Worm (Caenorhabditis elegans) whole organism, mixed stage, embryonic: ENCODE results near the gene chat-1.

ENCODE experiments used
- bed-3 ChIP-seq: fragments of 200-800 bp; sonication (Bioruptor generic); optimal IDR thresholded peaks from 3 replicates; lab custom pipeline; 2018; ENCODE audit warnings: mild to moderate bottlenecking, missing genetic modification characterization, moderate library complexity, missing compliant biosample characterization
- elt-3 ChIP-seq: fragments of 150-350 bp; optimal IDR thresholded peaks from 2 replicates; lab custom pipeline; 2014; ENCODE audit warnings: missing biosample characterization, missing genetic modification characterization
- lin-13 ChIP-seq: fragments of 150-350 bp; optimal IDR thresholded peaks from 2 replicates; lab custom pipeline; 2014; ENCODE audit warnings: missing biosample characterization, missing genetic modification characterization
- lin-32 ChIP-seq: fragments of 200-800 bp; sonication (Bioruptor generic); optimal IDR thresholded peaks from 2 replicates; lab custom pipeline; 2018; ENCODE audit warnings: mild to moderate bottlenecking, missing genetic modification characterization, missing compliant biosample characterization
- nhr-2 ChIP-seq: fragments of 150-350 bp; optimal IDR thresholded peaks from 2 replicates; lab custom pipeline; 2014; ENCODE audit warnings: missing biosample characterization, missing genetic modification characterization
- nhr-237 ChIP-seq: fragments of 150-350 bp; optimal IDR thresholded peaks from 2 replicates; lab custom pipeline; 2014; ENCODE audit warnings: missing biosample characterization, missing genetic modification characterization
- pha-4 ChIP-seq: fragments of 150-350 bp; optimal IDR thresholded peaks from 2 replicates; lab custom pipeline; 2018; ENCODE audit warnings: missing biosample characterization, missing genetic modification reagents, missing genetic modification characterization
- sem-2 ChIP-seq: fragments of 200-800 bp; sonication (Bioruptor generic); optimal IDR thresholded peaks from 2 replicates; lab custom pipeline; 2018; ENCODE audit warnings: mild to moderate bottlenecking, missing genetic modification characterization, missing compliant biosample characterization
- snpc-4 ChIP-seq: fragments of 150-350 bp; optimal IDR thresholded peaks from 2 replicates; lab custom pipeline; 2014; ENCODE audit warnings: missing biosample characterization, missing genetic modification characterization
- sptf-1 ChIP-seq: sonication (generic microtip); optimal IDR thresholded peaks from 2 replicates; lab custom pipeline; 2017; ENCODE audit warnings: mild to moderate bottlenecking, missing genetic modification characterization, moderate library complexity, missing compliant biosample characterization
- unc-62 ChIP-seq: fragments of 150-350 bp; optimal IDR thresholded peaks from 2 replicates; lab custom pipeline; 2014; ENCODE audit warnings: missing biosample characterization, missing genetic modification reagents, missing genetic modification characterization

- TF ChIP-seq lin-13: no peak
- TF ChIP-seq elt-3 (tag; lab: Kevin White, UChicago): no peak
- TF ChIP-seq nhr-2 (tag; lab: Kevin White, UChicago): no peak
- TF ChIP-seq sptf-1: no peak
- no peak for TF ChIP-seq unc-62 (GFP tag; lab: Kevin White, UChicago)
- no peak for TF ChIP-seq sem-2 (GFP tag; lab: Kevin White, UChicago)
- TF ChIP-seq bed-3 (GFP tag; lab: Kevin White, UChicago): no peak
- no peak for TF ChIP-seq nhr-237
- no peak for TF ChIP-seq snpc-4 (tag; lab: Kevin White, UChicago)
- no peak for TF ChIP-seq pha-4
- no peak for TF ChIP-seq lin-32 (GFP tag; lab: Kevin White, UChicago)
These were observed 32.9 kb downstream of the chat-1 start, which contains the start of gene M01H9.10 for ce11 chrIV:4480027-4480426.
